Fruit fly (Drosophila melanogaster) whole organism, wandering third instar larva: ENCODE measurements around the gene CG13449.
A peak's percentile ranks its signal among the peaks of the same experiment; 100 is the strongest.

Experiments
- Abd-B ChIP-seq: fragments of >200 bp; optimal IDR thresholded peaks from 2 replicates; lab custom pipeline; 2017; ENCODE audit warnings: missing biosample characterization, missing genetic modification characterization
- CG32264 ChIP-seq: fragments of 200-800 bp; sonication (Bioruptor generic); optimal IDR thresholded peaks from 2 replicates; lab custom pipeline; 2016; ENCODE audit warnings: missing biosample characterization, missing genetic modification characterization
- CG9705 ChIP-seq: fragments of 200-800 bp; sonication (Bioruptor generic); optimal IDR thresholded peaks from 2 replicates; lab custom pipeline; 2018; ENCODE audit warnings: missing biosample characterization, mild to moderate bottlenecking, missing genetic modification characterization
- CrebA ChIP-seq: fragments of 200-800 bp; sonication (Bioruptor generic); optimal IDR thresholded peaks from 2 replicates; lab custom pipeline; 2016; ENCODE audit warnings: missing biosample characterization, mild to moderate bottlenecking, missing genetic modification characterization, borderline replicate concordance
- Dfd ChIP-seq: fragments of >200 bp; optimal IDR thresholded peaks from 2 replicates; lab custom pipeline; 2017; ENCODE audit warnings: missing biosample characterization, missing genetic modification characterization
- Dif ChIP-seq: fragments of 200-275, 200-300 bp; sonication (Bioruptor generic); optimal IDR thresholded peaks from 2 replicates; lab custom pipeline; 2018; ENCODE audit warnings: missing biosample characterization, missing genetic modification characterization; ENCODE audit not compliant: partially characterized antibody
- GATAd ChIP-seq: sonication (Bioruptor generic); optimal IDR thresholded peaks from 2 replicates; lab custom pipeline; 2016; ENCODE audit warnings: missing biosample characterization, missing genetic modification characterization
- HLH106 ChIP-seq: fragments of 200-800 bp; optimal IDR thresholded peaks from 3 replicates; lab custom pipeline; 2019; ENCODE audit warnings: missing biosample characterization, mild to moderate bottlenecking, missing genetic modification characterization, moderate library complexity
- Hnf4 ChIP-seq: fragments of 200-800 bp; sonication (Bioruptor generic); optimal IDR thresholded peaks from 2 replicates; lab custom pipeline; 2016; ENCODE audit warnings: missing biosample characterization, mild to moderate bottlenecking, missing genetic modification characterization
- Hr78 ChIP-seq: fragments of >200 bp; optimal IDR thresholded peaks from 2 replicates; lab custom pipeline; 2017; ENCODE audit warnings: missing biosample characterization, missing genetic modification characterization
- Hr83 ChIP-seq: fragments of 200-300 bp; sonication (Bioruptor generic); optimal IDR thresholded peaks from 2 replicates; lab custom pipeline; 2016; ENCODE audit warnings: missing biosample characterization, mild to moderate bottlenecking, missing genetic modification characterization, moderate library complexity; ENCODE audit not compliant: poor library complexity, severe bottlenecking
- Jra ChIP-seq: sonication (Bioruptor generic); optimal IDR thresholded peaks from 2 replicates; lab custom pipeline; 2016; ENCODE audit warnings: missing biosample characterization, missing genetic modification characterization
- Mio ChIP-seq: sonication (Bioruptor generic); optimal IDR thresholded peaks from 2 replicates; lab custom pipeline; 2016; ENCODE audit warnings: missing biosample characterization, missing genetic modification characterization
- Myc ChIP-seq: fragments of >200 bp; optimal IDR thresholded peaks from 2 replicates; lab custom pipeline; 2017
- N ChIP-seq: fragments of >200 bp; optimal IDR thresholded peaks from 2 replicates; lab custom pipeline; 2018; ENCODE audit warnings: missing biosample characterization, missing external identifiers, missing genetic modification characterization
- OdsH ChIP-seq: fragments of 200-800 bp; sonication (Bioruptor generic); optimal IDR thresholded peaks from 2 replicates; lab custom pipeline; 2016; ENCODE audit warnings: missing biosample characterization, mild to moderate bottlenecking, missing genetic modification characterization
- Rel ChIP-seq, 2 experiments: fragments of 200-800 bp; sonication (Bioruptor generic) in 1 of 2; optimal IDR thresholded peaks; 2 replicates in 1 of 2; 3 replicates in 1 of 2; lab custom pipeline; 2016 to 2019; ENCODE audit warnings: mild to moderate bottlenecking in 2 of 2, missing biosample characterization in 2 of 2, missing genetic modification characterization in 2 of 2, moderate library complexity in 1 of 2
- Sp1 ChIP-seq: fragments of 200-800 bp; sonication (Bioruptor generic); optimal IDR thresholded peaks from 3 replicates; lab custom pipeline; 2019; ENCODE audit warnings: missing biosample characterization, mild to moderate bottlenecking, missing genetic modification characterization, moderate library complexity
- Vsx2 ChIP-seq: fragments of 200-300, 225-300 bp; sonication (Bioruptor generic); optimal IDR thresholded peaks from 2 replicates; lab custom pipeline; 2018; ENCODE audit warnings: missing biosample characterization, missing genetic modification characterization; ENCODE audit not compliant: partially characterized antibody
- br ChIP-seq: fragments of 200-800 bp; sonication (Bioruptor generic); optimal IDR thresholded peaks from 2 replicates; lab custom pipeline; 2016; ENCODE audit warnings: missing biosample characterization, missing genetic modification characterization
- brk ChIP-seq: fragments of 200-800 bp; sonication (Bioruptor generic); optimal IDR thresholded peaks from 2 replicates; lab custom pipeline; 2016; ENCODE audit warnings: missing biosample characterization, mild to moderate bottlenecking, missing genetic modification characterization
- dl ChIP-seq, 2 experiments: fragments of 175-275, 200-275 bp in 1 of 2; fragments of 200-275 bp in 1 of 2; sonication (Bioruptor generic); optimal IDR thresholded peaks; lab custom pipeline; 2018; ENCODE audit warnings: mild to moderate bottlenecking in 2 of 2, missing biosample characterization in 2 of 2, missing genetic modification characterization in 2 of 2, moderate library complexity in 2 of 2; ENCODE audit not compliant: partially characterized antibody in 2 of 2, insufficient read depth in 1 of 2
- dmrt93B ChIP-seq: fragments of 200-800 bp; sonication (Bioruptor generic); optimal IDR thresholded peaks from 2 replicates; lab custom pipeline; 2018; ENCODE audit warnings: missing biosample characterization, mild to moderate bottlenecking, missing genetic modification characterization
- dsf ChIP-seq: sonication (Bioruptor generic); optimal IDR thresholded peaks from 2 replicates; lab custom pipeline; 2016; ENCODE audit warnings: missing biosample characterization, missing genetic modification characterization, borderline replicate concordance
- ey ChIP-seq: fragments of 200-800 bp; sonication (Bioruptor generic); optimal IDR thresholded peaks from 2 replicates; lab custom pipeline; 2016; ENCODE audit warnings: missing biosample characterization, missing genetic modification characterization
- foxo ChIP-seq, 2 experiments: fragments of 200-800 bp; sonication (Bioruptor generic); optimal IDR thresholded peaks; 2 replicates in 1 of 2; 3 replicates in 1 of 2; lab custom pipeline; 2016 to 2017; ENCODE audit warnings: missing biosample characterization in 2 of 2, missing genetic modification characterization in 2 of 2
- fru ChIP-seq: fragments of 200-800 bp; sonication (Bioruptor generic); optimal IDR thresholded peaks from 3 replicates; lab custom pipeline; 2016; ENCODE audit warnings: missing biosample characterization, mild to moderate bottlenecking, missing genetic modification characterization
- h ChIP-seq: fragments of 200-800 bp; sonication (Bioruptor generic); optimal IDR thresholded peaks from 3 replicates; lab custom pipeline; 2016; ENCODE audit warnings: missing biosample characterization, mild to moderate bottlenecking, missing genetic modification characterization
- jim ChIP-seq: fragments of 175-275, 200-325 bp; sonication (Bioruptor generic); optimal IDR thresholded peaks from 2 replicates; lab custom pipeline; 2016; ENCODE audit warnings: missing biosample characterization, mild to moderate bottlenecking, missing genetic modification characterization
- lola ChIP-seq: fragments of >200 bp; optimal IDR thresholded peaks from 2 replicates; lab custom pipeline; 2017; ENCODE audit warnings: missing biosample characterization, missing genetic modification characterization
- pan ChIP-seq: fragments of >200 bp; optimal IDR thresholded peaks from 2 replicates; lab custom pipeline; 2017
- psq ChIP-seq: fragments of 200-800 bp; sonication (Bioruptor generic); optimal IDR thresholded peaks from 3 replicates; lab custom pipeline; 2017; ENCODE audit warnings: missing biosample characterization, mild to moderate bottlenecking, missing genetic modification characterization, moderate library complexity
- rgr ChIP-seq: fragments of 200-800 bp; sonication (Bioruptor generic); optimal IDR thresholded peaks from 3 replicates; lab custom pipeline; 2016; ENCODE audit warnings: missing biosample characterization, mild to moderate bottlenecking, missing genetic modification characterization
- sage ChIP-seq: fragments of 200-800 bp; sonication (Bioruptor generic); optimal IDR thresholded peaks from 2 replicates; lab custom pipeline; 2016; ENCODE audit warnings: missing biosample characterization, mild to moderate bottlenecking, missing genetic modification characterization
- sv ChIP-seq: fragments of 200-800 bp; sonication (Bioruptor generic); optimal IDR thresholded peaks from 3 replicates; lab custom pipeline; 2016; ENCODE audit warnings: missing biosample characterization, missing genetic modification characterization
- tai ChIP-seq: sonication (Bioruptor generic); optimal IDR thresholded peaks from 2 replicates; lab custom pipeline; 2016; ENCODE audit warnings: missing biosample characterization, missing genetic modification characterization
- usp ChIP-seq: fragments of >200 bp; optimal IDR thresholded peaks from 2 replicates; lab custom pipeline; 2017; ENCODE audit warnings: missing biosample characterization, missing genetic modification characterization
- woc ChIP-seq: sonication (Bioruptor generic); optimal IDR thresholded peaks from 2 replicates; lab custom pipeline; 2016; ENCODE audit warnings: missing biosample characterization, mild to moderate bottlenecking, missing genetic modification characterization

CG13449 gene

dm6 chr3L:15583504-15583903, 29.1 kb downstream of the CG13449 start, which contains the start of gene AIMP2:
AIMP2 (plus strand) TSS chr3L:15583638.
- TF ChIP-seq rgr (peak; percentile 44), foxo (GFP tag; optimal IDR thresholded peaks at IDR 0.05; lab: Kevin White, UChicago) (no peak)

- TF ChIP-seq Hnf4 (GFP tag; lab: Kevin White, UChicago), result no peak
- TF ChIP-seq OdsH, result peak; percentile 80
- TF ChIP-seq sage (GFP tag; lab: Kevin White, UChicago), result no peak
- no peak for TF ChIP-seq CrebA (GFP tag; lab: Kevin White, UChicago)
- no peak for TF ChIP-seq dmrt93B (GFP tag; lab: Kevin White, UChicago)
- peak; percentile 94 for TF ChIP-seq Hr83
- TF ChIP-seq N (GFP tag; lab: Kevin White, UChicago), result no peak
- TF ChIP-seq GATAd (GFP tag; lab: Kevin White, UChicago), result no peak
- no peak for TF ChIP-seq Rel (GFP tag; optimal IDR thresholded peaks at IDR 0.05; lab: Kevin White, UChicago)
- peak; percentile 85 for TF ChIP-seq Rel (tag; optimal IDR thresholded peaks at IDR 0.05; lab: Kevin White, UChicago)
- TF ChIP-seq foxo (GFP tag; optimal IDR thresholded peaks at IDR 0.05; lab: Kevin White, UChicago), result no peak
- TF ChIP-seq jim (GFP tag; lab: Kevin White, UChicago), result no peak
- TF ChIP-seq Hr78, result no peak
- no peak for TF ChIP-seq woc (GFP tag; lab: Kevin White, UChicago)
- no peak for TF ChIP-seq fru (GFP tag; lab: Kevin White, UChicago)
- no peak for TF ChIP-seq pan (lab: Kevin White, UChicago)
- TF ChIP-seq psq (GFP tag; lab: Kevin White, UChicago), result peak; percentile 65
- TF ChIP-seq Mio (GFP tag; lab: Kevin White, UChicago), result no peak
- TF ChIP-seq usp (GFP tag; lab: Kevin White, UChicago), result no peak
- peak; percentile 93 for TF ChIP-seq HLH106 (tag; lab: Kevin White, UChicago)
- TF ChIP-seq lola (GFP tag; lab: Kevin White, UChicago), result no peak
- TF ChIP-seq CG9705, result peak; percentile 43
- no peak for TF ChIP-seq Dfd (GFP tag; lab: Kevin White, UChicago)
- TF ChIP-seq Vsx2, result no peak
- TF ChIP-seq CG32264, result no peak
- TF ChIP-seq ey, result peak; percentile 81
- no peak for TF ChIP-seq tai (GFP tag; lab: Kevin White, UChicago)
- TF ChIP-seq dsf, result no peak
- peak; percentile 87 for TF ChIP-seq rgr
- TF ChIP-seq Myc (lab: Kevin White, UChicago), result peak; percentile 80
- TF ChIP-seq dl (GFP tag; optimal IDR thresholded peaks at IDR 0.05; lab: Kevin White, UChicago; ENCODE audit: insufficient read depth in 1 of 2, partially characterized antibody in 2 of 2), result no peak
- no peak for TF ChIP-seq Jra (GFP tag; lab: Kevin White, UChicago)
- TF ChIP-seq sv (GFP tag; lab: Kevin White, UChicago), result peak; percentile 67
- no peak for TF ChIP-seq brk (GFP tag; lab: Kevin White, UChicago)
- TF ChIP-seq Abd-B (GFP tag; lab: Kevin White, UChicago), result no peak
- TF ChIP-seq br, result no peak
- TF ChIP-seq h, result peak; percentile 97
- no peak for TF ChIP-seq Sp1
- no peak for TF ChIP-seq Dif (GFP tag; lab: Kevin White, UChicago)
- TF ChIP-seq, all 38 proteins: peak for 11
Observed at dm6 chr3L:15580487-15580886, 32.1 kb downstream of the CG13449 start, which contains the start of the genes mrn and CG12301. mrn (minus strand) TSS chr3L:15580537. CG12301 (plus strand) TSS chr3L:15580800.

- TF ChIP-seq Jra (GFP tag; lab: Kevin White, UChicago) (no peak), sage (GFP tag; lab: Kevin White, UChicago) (no peak), dmrt93B (GFP tag; lab: Kevin White, UChicago) (no peak), rgr (no peak), dsf (no peak), brk (GFP tag; lab: Kevin White, UChicago) (no peak), sv (GFP tag; lab: Kevin White, UChicago) (no peak), pan (lab: Kevin White, UChicago) (no peak), Dif (GFP tag; lab: Kevin White, UChicago) (no peak), GATAd (GFP tag; lab: Kevin White, UChicago) (no peak), psq (GFP tag; lab: Kevin White, UChicago) (no peak), Hnf4 (GFP tag; lab: Kevin White, UChicago) (no peak), CG9705 (no peak), ey (no peak), jim (GFP tag; lab: Kevin White, UChicago) (no peak), fru (GFP tag; lab: Kevin White, UChicago) (no peak), Hr83 (no peak), N (GFP tag; lab: Kevin White, UChicago) (no peak)
Observed at dm6 chr3L:15576357-15576756, 36.3 kb downstream of the CG13449 start, which contains the start of gene Ufsp2. Ufsp2 (plus strand) TSS chr3L:15576570.
